Worm (Caenorhabditis elegans): Measurements from ENCODE around the gene Y46G5A.36.

- TF ChIP-seq flt-1 (GFP tag; IDR thresholded peaks at IDR 0.05) (no peak), tbx-37 (GFP tag; conservative IDR thresholded peaks at IDR 0.05) (no peak), ama-1 (optimal IDR thresholded peaks at IDR 0.05) (no peak), scrt-1 (GFP tag; IDR thresholded peaks at IDR 0.05) (no peak), F13C5.2 (tag; optimal IDR thresholded peaks at IDR 0.05) (no peak), hmg-4 (GFP tag; optimal IDR thresholded peaks at IDR 0.05) (no peak), tbx-11 (GFP tag; IDR thresholded peaks at IDR 0.05) (no peak), tra-4 (tag; optimal IDR thresholded peaks at IDR 0.05) (no peak), hmbx-1 (tag; optimal IDR thresholded peaks at IDR 0.05) (no peak)
Measured at ce11 chrII:12823437-12823836, at the start of gene Y46G5A.36.

Measured in whole organism, early embryonic.